Fruit fly (Drosophila melanogaster) whole organism, embryonic: ENCODE results near the gene MED27.
A peak's percentile ranks its signal among the peaks of the same experiment; 100 is the strongest.

Experiments
- Abd-B ChIP-seq: fragments of 200-800 bp; sonication (Bioruptor generic); optimal IDR thresholded peaks from 2 replicates; lab custom pipeline; 2018; ENCODE audit warnings: missing biosample characterization, mild to moderate bottlenecking, missing genetic modification characterization, moderate library complexity
- Adf1 ChIP-seq: fragments of 200-800 bp; sonication (Bioruptor generic); IDR thresholded peaks from 2 replicates; pipeline ENCODE4 v1.3.6; 2022; ENCODE audit warnings: missing biosample characterization, missing genetic modification characterization
- Awh ChIP-seq: fragments of 200-800 bp; sonication (Bioruptor generic); IDR thresholded peaks from 2 replicates; pipeline ENCODE4, ENCODE4 v1.3.6; 2022; ENCODE audit warnings: missing biosample characterization, missing genetic modification characterization
- BEAF-32 ChIP-seq: fragments of 200-800 bp; sonication (Bioruptor generic); optimal IDR thresholded peaks from 3 replicates; lab custom pipeline; 2017; ENCODE audit warnings: missing biosample characterization, missing genetic modification characterization, mild to moderate bottlenecking, moderate library complexity, missing genetic modification reagents
- Blimp-1 ChIP-seq: fragments of 200-800 bp; sonication (Bioruptor generic); optimal IDR thresholded peaks from 3 replicates; lab custom pipeline; 2018; ENCODE audit warnings: missing biosample characterization, missing genetic modification characterization, mild to moderate bottlenecking, moderate library complexity, missing genetic modification reagents
- CG11560 ChIP-seq: fragments of 200-800 bp; sonication (Bioruptor generic); IDR thresholded peaks from 3 replicates; pipeline ENCODE4 v1.3.6; 2022; ENCODE audit warnings: missing biosample characterization, missing genetic modification characterization
- CG12659 ChIP-seq: fragments of 200-800 bp; sonication (Bioruptor generic); optimal IDR thresholded peaks from 3 replicates; lab custom pipeline; 2017; ENCODE audit warnings: mild to moderate bottlenecking, missing biosample characterization, missing genetic modification reagents, missing genetic modification characterization
- CG1647 ChIP-seq: fragments of 200-800 bp; sonication (Bioruptor generic); optimal IDR thresholded peaks from 3 replicates; lab custom pipeline; 2016; ENCODE audit warnings: missing biosample characterization, missing genetic modification characterization
- CG16779 ChIP-seq: fragments of 200-800 bp; sonication (Bioruptor generic); IDR thresholded peaks from 2 replicates; pipeline ENCODE4 v1.3.6; 2022; ENCODE audit warnings: missing biosample characterization, missing genetic modification characterization
- CG2202 ChIP-seq: fragments of 200-800 bp; sonication (Bioruptor generic); optimal IDR thresholded peaks from 2 replicates; lab custom pipeline; 2018; ENCODE audit warnings: missing biosample characterization, mild to moderate bottlenecking, missing genetic modification characterization
- CG2889 ChIP-seq: fragments of 200-800 bp; sonication (Bioruptor generic); IDR thresholded peaks from 3 replicates; pipeline ENCODE4 v1.3.6; 2022; ENCODE audit warnings: missing biosample characterization, missing genetic modification characterization
- CG31365 ChIP-seq: fragments of 200-800 bp; sonication (Bioruptor generic); optimal IDR thresholded peaks from 2 replicates; lab custom pipeline; 2018; ENCODE audit warnings: missing biosample characterization, mild to moderate bottlenecking, missing genetic modification characterization
- CG34422 ChIP-seq: fragments of 200-800 bp; sonication (Bioruptor generic); IDR thresholded peaks from 3 replicates; pipeline ENCODE4 v1.3.6; 2022; ENCODE audit warnings: missing biosample characterization, missing genetic modification characterization
- CG43689 ChIP-seq: fragments of 200-800 bp; sonication (Bioruptor generic); IDR thresholded peaks from 2 replicates; pipeline ENCODE4 v1.3.6; 2022; ENCODE audit warnings: missing biosample characterization, missing genetic modification characterization
- CG7372 ChIP-seq: fragments of 200-800 bp; sonication (Bioruptor generic); IDR thresholded peaks from 2 replicates; pipeline ENCODE4 v1.3.6; 2022; ENCODE audit warnings: missing biosample characterization, missing genetic modification characterization
- CG7928 ChIP-seq: fragments of 200-800 bp; sonication (Bioruptor generic); optimal IDR thresholded peaks from 2 replicates; lab custom pipeline; 2017; ENCODE audit warnings: missing biosample characterization, mild to moderate bottlenecking, missing genetic modification characterization
- CG8281 ChIP-seq: fragments of 200-800 bp; sonication (Bioruptor generic); optimal IDR thresholded peaks from 2 replicates; lab custom pipeline; 2018; ENCODE audit warnings: missing biosample characterization, mild to moderate bottlenecking, missing genetic modification characterization, moderate library complexity
- CG9797 ChIP-seq: fragments of 200-800 bp; sonication (Bioruptor generic); optimal IDR thresholded peaks from 3 replicates; lab custom pipeline; 2018; ENCODE audit warnings: missing biosample characterization, mild to moderate bottlenecking, missing genetic modification characterization
- CTCF ChIP-seq: fragments of 200-800 bp; sonication (Bioruptor generic); optimal IDR thresholded peaks from 2 replicates; lab custom pipeline; 2017; ENCODE audit warnings: missing biosample characterization, mild to moderate bottlenecking, missing genetic modification characterization, moderate library complexity
- CoRest ChIP-seq: fragments of 200-800 bp; sonication (Bioruptor generic); optimal IDR thresholded peaks from 3 replicates; lab custom pipeline; 2018; ENCODE audit warnings: missing biosample characterization, mild to moderate bottlenecking, missing genetic modification characterization, moderate library complexity
- Kr ChIP-seq: fragments of 200-800 bp; sonication (Bioruptor generic); optimal IDR thresholded peaks from 2 replicates; lab custom pipeline; 2017; ENCODE audit warnings: missing biosample characterization, mild to moderate bottlenecking, missing genetic modification characterization
- Lim3 ChIP-seq: fragments of 200-800 bp; sonication (Bioruptor generic); IDR thresholded peaks from 2 replicates; pipeline ENCODE4 v1.3.6; 2022; ENCODE audit warnings: missing biosample characterization, missing genetic modification characterization
- Mad ChIP-seq: fragments of 200-800 bp; sonication (Bioruptor generic); optimal IDR thresholded peaks from 2 replicates; lab custom pipeline; 2016; ENCODE audit warnings: missing biosample characterization, missing genetic modification characterization
- NfI ChIP-seq: fragments of 200-800 bp; sonication (Bioruptor generic); optimal IDR thresholded peaks from 3 replicates; lab custom pipeline; 2018; ENCODE audit warnings: missing biosample characterization, mild to moderate bottlenecking, missing genetic modification characterization, moderate library complexity
- Pdp1 ChIP-seq, 2 experiments: fragments of 200-800 bp; sonication (Bioruptor generic); optimal IDR thresholded peaks; 3 replicates each; lab custom pipeline; 2016; ENCODE audit warnings: missing biosample characterization in 2 of 2, missing genetic modification characterization in 2 of 2, mild to moderate bottlenecking in 1 of 2, moderate library complexity in 1 of 2
- Scr ChIP-seq: fragments of 200-800 bp; sonication (Bioruptor generic); IDR thresholded peaks from 2 replicates; pipeline ENCODE4 v1.3.6; 2022; ENCODE audit warnings: missing biosample characterization, missing genetic modification characterization; ENCODE audit not compliant: partially characterized antibody
- Sin3A ChIP-seq: fragments of >200 bp; optimal IDR thresholded peaks from 2 replicates; lab custom pipeline; 2018
- Stat92E ChIP-seq, 3 experiments: fragments of >200 bp in 2 of 3; fragments of 200-800 bp in 1 of 3; sonication (Bioruptor generic) in 1 of 3; optimal IDR thresholded peaks; 2 replicates each; lab custom pipeline; 2017 to 2019; ENCODE audit warnings: missing biosample characterization in 3 of 3, missing genetic modification characterization in 3 of 3, mild to moderate bottlenecking in 1 of 3, moderate library complexity in 1 of 3
- Taf1 ChIP-seq: fragments of 200-800 bp; sonication (Bioruptor generic); IDR thresholded peaks from 2 replicates; pipeline ENCODE4 v1.3.6; 2022; ENCODE audit warnings: missing biosample characterization, missing genetic modification characterization
- Xrp1 ChIP-seq: fragments of 200-800 bp; sonication (Bioruptor generic); IDR thresholded peaks from 2 replicates; pipeline ENCODE4 v1.3.6; 2022; ENCODE audit warnings: missing biosample characterization, missing genetic modification characterization
- br ChIP-seq: fragments of >200 bp; optimal IDR thresholded peaks from 2 replicates; lab custom pipeline; 2017
- btn ChIP-seq: fragments of 200-800 bp; sonication (Bioruptor generic); optimal IDR thresholded peaks from 2 replicates; lab custom pipeline; 2016; ENCODE audit warnings: missing biosample characterization, missing genetic modification characterization
- cato ChIP-seq: fragments of 200-800 bp; sonication (Bioruptor generic); optimal IDR thresholded peaks from 2 replicates; lab custom pipeline; 2016; ENCODE audit warnings: missing biosample characterization, missing genetic modification characterization, borderline replicate concordance
- corto ChIP-seq: fragments of 200-800 bp; sonication (Bioruptor generic); optimal IDR thresholded peaks from 2 replicates; lab custom pipeline; 2016; ENCODE audit warnings: missing biosample characterization, mild to moderate bottlenecking, missing genetic modification characterization, moderate library complexity
- croc ChIP-seq: fragments of 200-800 bp; sonication (Bioruptor generic); conservative IDR thresholded peaks from 3 replicates; pipeline ENCODE4 v1.3.6; 2022; ENCODE audit warnings: missing biosample characterization, missing genetic modification characterization
- crp ChIP-seq, 2 experiments: fragments of 200-800 bp; sonication (Bioruptor generic); optimal IDR thresholded peaks; 2 replicates in 1 of 2; 3 replicates in 1 of 2; lab custom pipeline; 2017; ENCODE audit warnings: missing biosample characterization in 2 of 2, missing genetic modification characterization in 2 of 2, mild to moderate bottlenecking in 1 of 2, moderate library complexity in 1 of 2
- eyg ChIP-seq: fragments of 200-800 bp; sonication (Bioruptor generic); optimal IDR thresholded peaks from 3 replicates; lab custom pipeline; 2016; ENCODE audit warnings: missing biosample characterization, missing genetic modification characterization
- gro ChIP-seq: fragments of 200-800 bp; sonication (Bioruptor generic); optimal IDR thresholded peaks from 2 replicates; lab custom pipeline; 2016; ENCODE audit warnings: missing biosample characterization, missing genetic modification characterization
- jumu ChIP-seq: fragments of 200-800 bp; sonication (Bioruptor generic); optimal IDR thresholded peaks from 3 replicates; lab custom pipeline; 2016; ENCODE audit warnings: missing biosample characterization, missing genetic modification characterization
- lilli ChIP-seq: fragments of 200-800 bp; sonication (Bioruptor generic); optimal IDR thresholded peaks from 3 replicates; lab custom pipeline; 2016; ENCODE audit warnings: missing biosample characterization, missing genetic modification characterization
- nau ChIP-seq: fragments of 200-800 bp; sonication (Bioruptor generic); optimal IDR thresholded peaks from 3 replicates; lab custom pipeline; 2017; ENCODE audit warnings: missing biosample characterization, mild to moderate bottlenecking, missing genetic modification characterization, missing genetic modification reagents
- oc ChIP-seq: fragments of 200-800 bp; sonication (Bioruptor generic); optimal IDR thresholded peaks from 2 replicates; lab custom pipeline; 2018; ENCODE audit warnings: missing biosample characterization, mild to moderate bottlenecking, missing genetic modification characterization, moderate library complexity
- onecut ChIP-seq: fragments of 200-800 bp; sonication (Bioruptor generic); IDR thresholded peaks from 2 replicates; pipeline ENCODE4 v1.3.6; 2022; ENCODE audit warnings: missing biosample characterization, missing genetic modification characterization
- org-1 ChIP-seq: fragments of 200-800 bp; sonication (Bioruptor generic); optimal IDR thresholded peaks from 2 replicates; lab custom pipeline; 2017; ENCODE audit warnings: missing biosample characterization, missing genetic modification characterization
- pb ChIP-seq: fragments of 200-800 bp; sonication (Bioruptor generic); optimal IDR thresholded peaks from 3 replicates; lab custom pipeline; 2016; ENCODE audit warnings: missing biosample characterization, missing genetic modification characterization
- prd ChIP-seq, 3 experiments: fragments of >200 bp in 2 of 3; fragments of 200-800 bp in 1 of 3; sonication (Bioruptor generic) in 1 of 3; optimal IDR thresholded peaks in 2 of 3; IDR thresholded peaks in 1 of 3; 2 replicates in 2 of 3; 3 replicates in 1 of 3; pipeline versions ENCODE4 v1.3.6 to Lab custom; 2017 to 2022; ENCODE audit warnings: missing biosample characterization in 1 of 3, missing genetic modification characterization in 1 of 3
- slou ChIP-seq: fragments of 200-800 bp; sonication (Bioruptor generic); optimal IDR thresholded peaks from 3 replicates; lab custom pipeline; 2016; ENCODE audit warnings: missing biosample characterization, missing genetic modification characterization
- sna ChIP-seq: fragments of 200-800 bp; sonication (Bioruptor generic); IDR thresholded peaks from 2 replicates; pipeline ENCODE4 v1.3.6; 2022; ENCODE audit warnings: missing biosample characterization, missing genetic modification characterization; ENCODE audit not compliant: partially characterized antibody
- trem ChIP-seq: fragments of 200-800 bp; optimal IDR thresholded peaks from 3 replicates; lab custom pipeline; 2019; ENCODE audit warnings: missing biosample characterization, mild to moderate bottlenecking, missing genetic modification characterization, moderate library complexity
- unpg ChIP-seq: fragments of 200-800 bp; sonication (Bioruptor generic); optimal IDR thresholded peaks from 3 replicates; lab custom pipeline; 2018; ENCODE audit warnings: missing biosample characterization, mild to moderate bottlenecking, missing genetic modification characterization, moderate library complexity

The MED27 gene

DNA sequence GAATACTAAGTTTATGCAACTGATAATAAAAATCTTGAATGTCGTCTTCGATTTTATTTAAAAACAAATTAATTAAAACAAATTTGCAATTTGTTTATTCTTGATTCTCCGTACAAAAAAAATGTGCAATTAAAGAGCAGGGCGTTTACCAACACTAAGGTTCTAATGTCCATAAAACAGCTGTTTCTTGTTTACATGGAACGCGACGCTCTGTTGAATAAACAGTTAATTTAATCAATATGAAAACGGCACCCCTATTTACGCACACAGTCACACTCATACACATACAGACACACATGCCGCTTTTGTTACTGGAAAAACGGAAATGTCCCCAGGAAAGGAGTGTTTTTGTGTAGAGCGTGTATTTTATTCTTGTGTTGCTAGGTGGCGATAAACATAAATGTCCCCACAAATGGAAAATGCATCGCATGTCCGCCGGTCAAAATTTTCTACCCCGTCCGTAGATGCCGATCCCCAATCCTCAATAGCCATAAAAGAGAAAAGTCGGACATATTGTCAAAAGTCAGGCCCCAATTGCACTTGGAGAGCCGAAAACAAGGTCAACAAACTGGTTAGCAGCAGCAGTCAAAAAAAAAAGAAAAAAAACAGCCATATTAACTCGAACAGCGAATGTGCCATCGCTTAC lies 31.8 kb upstream of the MED27 start (continued):
- TF ChIP-seq CG11560 (tag; lab: Robert Waterston, UW) = no peak
- TF ChIP-seq CG8281 = peak; percentile 64
- TF ChIP-seq Abd-B = no peak
- no peak for TF ChIP-seq prd (optimal IDR thresholded peaks at IDR 0.05; lab: Kevin White, UChicago)
- TF ChIP-seq prd (GFP tag; IDR thresholded peaks at IDR 0.05; lab: Robert Waterston, UW) = no peak
- peak; percentile 83 for TF ChIP-seq eyg (GFP tag; lab: Kevin White, UChicago)
- TF ChIP-seq CTCF = peak; percentile 45
- no peak for TF ChIP-seq br (lab: Kevin White, UChicago)
- no peak for TF ChIP-seq Adf1 (GFP tag; lab: Robert Waterston, UW)
- peak in 1 of 3 experiments; percentile 78 for TF ChIP-seq Stat92E (GFP tag; optimal IDR thresholded peaks at IDR 0.05; lab: Kevin White, UChicago)
- no peak for TF ChIP-seq CG43689 (GFP tag; lab: Robert Waterston, UW)
- peak; percentile 72 for TF ChIP-seq pb (GFP tag; lab: Kevin White, UChicago)
- TF ChIP-seq unpg = peak; percentile 74
- peak; percentile 59 for TF ChIP-seq NfI (GFP tag; lab: Kevin White, UChicago)
- no peak for TF ChIP-seq Scr
- TF ChIP-seq Blimp-1 = peak; percentile 70
- no peak for TF ChIP-seq Sin3A
- TF ChIP-seq Mad (GFP tag; lab: Kevin White, UChicago) = peak; percentile 64
- no peak for TF ChIP-seq Awh (GFP tag; lab: Robert Waterston, UW)
- peak; percentile 58 for TF ChIP-seq CoRest
- no peak; the same call in 2 of the 3 replicates for TF ChIP-seq croc (GFP tag; lab: Robert Waterston, UW)
- peak; percentile 74 for TF ChIP-seq CG1647 (GFP tag; lab: Kevin White, UChicago)
- no peak for TF ChIP-seq CG7928 (GFP tag; lab: Kevin White, UChicago)
- peak; percentile 76 for TF ChIP-seq oc
- TF ChIP-seq btn (GFP tag; lab: Kevin White, UChicago) = peak; percentile 62
- no peak for TF ChIP-seq CG7372 (GFP tag; lab: Robert Waterston, UW)
- peak; percentile 1 for TF ChIP-seq CG9797
- no peak for TF ChIP-seq Taf1 (GFP tag; lab: Robert Waterston, UW)
- no peak for TF ChIP-seq CG16779 (GFP tag; lab: Robert Waterston, UW)
- peak; percentile 55 for TF ChIP-seq slou (GFP tag; lab: Kevin White, UChicago)
- TF ChIP-seq nau (GFP tag; lab: Kevin White, UChicago) = peak; percentile 83
- TF ChIP-seq CG31365 (tag; lab: Kevin White, UChicago) = peak; percentile 69
- peak; percentile 41 for TF ChIP-seq jumu
- peak; percentile 70 for TF ChIP-seq CG12659 (GFP tag; lab: Kevin White, UChicago)
- TF ChIP-seq Lim3 = no peak
- TF ChIP-seq BEAF-32 (GFP tag; lab: Kevin White, UChicago) = no peak
- TF ChIP-seq gro (GFP tag; lab: Kevin White, UChicago) = peak; percentile 83
- TF ChIP-seq trem (tag; lab: Kevin White, UChicago) = peak; percentile 71
- TF ChIP-seq CG2889 (GFP tag; lab: Robert Waterston, UW) = no peak
- peak; percentile 97 for TF ChIP-seq onecut (GFP tag; lab: Robert Waterston, UW)
- no peak for TF ChIP-seq Xrp1 (GFP tag; lab: Robert Waterston, UW)
- TF ChIP-seq crp (GFP tag; optimal IDR thresholded peaks at IDR 0.05; lab: Kevin White, UChicago) = peak; percentile 64 to 88
- no peak for TF ChIP-seq sna (GFP tag; lab: Robert Waterston, UW)
- TF ChIP-seq lilli (GFP tag; lab: Kevin White, UChicago) = peak; percentile 55
- TF ChIP-seq CG2202 (tag; lab: Kevin White, UChicago) = peak; percentile 85
- TF ChIP-seq org-1 (GFP tag; lab: Kevin White, UChicago) = peak; percentile 69
- TF ChIP-seq Kr (GFP tag; lab: Kevin White, UChicago) = peak; percentile 77
- TF ChIP-seq CG34422 (GFP tag; lab: Robert Waterston, UW) = no peak
- peak; percentile 35 to 87 for TF ChIP-seq Pdp1 (GFP tag; optimal IDR thresholded peaks at IDR 0.05; lab: Kevin White, UChicago)
- TF ChIP-seq corto (GFP tag; lab: Kevin White, UChicago) = no peak
- peak; percentile 54 for TF ChIP-seq cato (GFP tag; lab: Kevin White, UChicago)
